Fruit fly (Drosophila melanogaster) whole organism, embryonic: Measurements from ENCODE around the gene CG7627.

Experiments
- Antp ChIP-seq: fragments of 200-800 bp; sonication (Bioruptor generic); optimal IDR thresholded peaks from 3 replicates; lab custom pipeline; 2016; ENCODE audit warnings: missing biosample characterization, missing genetic modification characterization
- Atf6 ChIP-seq: fragments of 200-800 bp; sonication (Bioruptor generic); IDR thresholded peaks from 2 replicates; pipeline ENCODE4 v1.3.6; 2022; ENCODE audit warnings: missing biosample characterization, missing genetic modification characterization
- BtbVII ChIP-seq: fragments of 200-800 bp; sonication (Bioruptor generic); optimal IDR thresholded peaks from 3 replicates; lab custom pipeline; 2017; ENCODE audit warnings: missing biosample characterization, mild to moderate bottlenecking, missing genetic modification characterization
- CG16813 ChIP-seq: fragments of 200-800 bp; sonication (Bioruptor generic); IDR thresholded peaks from 3 replicates; pipeline ENCODE4 v1.3.6; 2022; ENCODE audit warnings: missing biosample characterization, missing genetic modification characterization; ENCODE audit not compliant: partially characterized antibody
- CG17328 ChIP-seq: fragments of 200-800 bp; sonication (Bioruptor generic); IDR thresholded peaks from 2 replicates; pipeline ENCODE4 v1.3.6; 2022; ENCODE audit warnings: missing biosample characterization, missing genetic modification characterization
- CG17568 ChIP-seq: fragments of 200-800 bp; sonication (Bioruptor generic); optimal IDR thresholded peaks from 2 replicates; lab custom pipeline; 2018; ENCODE audit warnings: missing biosample characterization, mild to moderate bottlenecking, missing genetic modification characterization, moderate library complexity
- CG18599 ChIP-seq: fragments of 200-800 bp; sonication (Bioruptor generic); optimal IDR thresholded peaks from 3 replicates; lab custom pipeline; 2017; ENCODE audit warnings: missing biosample characterization, missing genetic modification characterization, mild to moderate bottlenecking, moderate library complexity, missing genetic modification reagents
- CG2116 ChIP-seq: fragments of 200-800 bp; sonication (Bioruptor generic); optimal IDR thresholded peaks from 3 replicates; lab custom pipeline; 2018; ENCODE audit warnings: missing biosample characterization, mild to moderate bottlenecking, missing genetic modification characterization
- CG2712 ChIP-seq: fragments of 200-800 bp; optimal IDR thresholded peaks from 3 replicates; lab custom pipeline; 2019; ENCODE audit warnings: missing biosample characterization, mild to moderate bottlenecking, missing genetic modification characterization, moderate library complexity
- CG3065 ChIP-seq: fragments of 200-800 bp; sonication (Bioruptor generic); optimal IDR thresholded peaks from 2 replicates; lab custom pipeline; 2016; ENCODE audit warnings: missing biosample characterization, missing genetic modification characterization
- CG31441 ChIP-seq: fragments of 200-800 bp; sonication (Bioruptor generic); IDR thresholded peaks from 2 replicates; pipeline ENCODE4 v1.3.6; 2022; ENCODE audit warnings: missing biosample characterization, missing genetic modification characterization
- CG32532 ChIP-seq: fragments of 200-800 bp; sonication (Bioruptor generic); IDR thresholded peaks from 2 replicates; pipeline ENCODE4 v1.3.6; 2022; ENCODE audit warnings: missing biosample characterization, missing genetic modification characterization
- CG4617 ChIP-seq: fragments of 200-800 bp; sonication (Bioruptor generic); optimal IDR thresholded peaks from 3 replicates; lab custom pipeline; 2016; ENCODE audit warnings: missing biosample characterization, missing genetic modification characterization, borderline replicate concordance
- CG5180 ChIP-seq: fragments of 200-800 bp; sonication (Bioruptor generic); optimal IDR thresholded peaks from 3 replicates; lab custom pipeline; 2017; ENCODE audit warnings: missing biosample characterization, missing genetic modification characterization, mild to moderate bottlenecking, moderate library complexity, missing genetic modification reagents
- CG6683 ChIP-seq: fragments of 200-800 bp; sonication (Bioruptor generic); optimal IDR thresholded peaks from 2 replicates; lab custom pipeline; 2017; ENCODE audit warnings: missing biosample characterization, mild to moderate bottlenecking, missing genetic modification characterization, missing genetic modification reagents
- CG8281 ChIP-seq: fragments of 200-800 bp; sonication (Bioruptor generic); optimal IDR thresholded peaks from 2 replicates; lab custom pipeline; 2018; ENCODE audit warnings: missing biosample characterization, mild to moderate bottlenecking, missing genetic modification characterization, moderate library complexity
- CG9609 ChIP-seq: fragments of 200-800 bp; sonication (Bioruptor generic); optimal IDR thresholded peaks from 3 replicates; lab custom pipeline; 2016; ENCODE audit warnings: missing biosample characterization, missing genetic modification characterization
- CTCF ChIP-seq: fragments of 200-800 bp; sonication (Bioruptor generic); optimal IDR thresholded peaks from 2 replicates; lab custom pipeline; 2017; ENCODE audit warnings: missing biosample characterization, mild to moderate bottlenecking, missing genetic modification characterization, moderate library complexity
- Dll ChIP-seq: fragments of 200-800 bp; sonication (Bioruptor generic); IDR thresholded peaks from 4 replicates; pipeline ENCODE4 v1.3.6; 2022; ENCODE audit warnings: missing biosample characterization, missing genetic modification characterization; ENCODE audit not compliant: partially characterized antibody
- Doc2 ChIP-seq: fragments of 200-800 bp; sonication (Bioruptor generic); IDR thresholded peaks from 2 replicates; pipeline ENCODE4 v1.3.6; 2022; ENCODE audit warnings: missing biosample characterization, missing genetic modification characterization
- E2f2 ChIP-seq: fragments of 200-800 bp; sonication (Bioruptor generic); IDR thresholded peaks from 2 replicates; pipeline ENCODE4 v1.3.6; 2022; ENCODE audit warnings: missing biosample characterization, missing genetic modification characterization
- Eip74EF ChIP-seq, 2 experiments: fragments of 200-800 bp in 1 of 2; fragments of >200 bp in 1 of 2; sonication (Bioruptor generic) in 1 of 2; optimal IDR thresholded peaks; 2 replicates each; lab custom pipeline; 2017 to 2019; ENCODE audit warnings: missing biosample characterization in 2 of 2, missing genetic modification characterization in 2 of 2, mild to moderate bottlenecking in 1 of 2, moderate library complexity in 1 of 2
- Ets65A ChIP-seq: fragments of 200-800 bp; sonication (Bioruptor generic); peaks from one replicate; lab custom pipeline; 2016; ENCODE audit warnings: missing biosample characterization, missing genetic modification characterization
- Fer3 ChIP-seq: fragments of 200-800 bp; sonication (Bioruptor generic); optimal IDR thresholded peaks from 2 replicates; lab custom pipeline; 2018; ENCODE audit warnings: missing biosample characterization, mild to moderate bottlenecking, missing genetic modification characterization, moderate library complexity
- Oaz ChIP-seq: fragments of 200-800 bp; sonication (Bioruptor generic); IDR thresholded peaks from 2 replicates; pipeline ENCODE4 v1.3.6; 2022; ENCODE audit warnings: missing biosample characterization, missing genetic modification characterization
- Six4 ChIP-seq: fragments of 200-800 bp; sonication (Bioruptor generic); optimal IDR thresholded peaks from 2 replicates; lab custom pipeline; 2016; ENCODE audit warnings: missing biosample characterization, missing genetic modification characterization
- Ssrp ChIP-seq: fragments of 200-800 bp; sonication (Bioruptor generic); optimal IDR thresholded peaks from 2 replicates; lab custom pipeline; 2018; ENCODE audit warnings: missing biosample characterization, mild to moderate bottlenecking, missing genetic modification characterization, moderate library complexity
- al ChIP-seq: fragments of 200-800 bp; sonication (Bioruptor generic); IDR thresholded peaks from 2 replicates; pipeline ENCODE4 v1.3.6; 2022; ENCODE audit warnings: missing biosample characterization, missing genetic modification characterization
- bcd ChIP-seq: fragments of 200-800 bp; sonication (Bioruptor generic); optimal IDR thresholded peaks from 2 replicates; lab custom pipeline; 2017; ENCODE audit warnings: missing biosample characterization, mild to moderate bottlenecking, missing genetic modification characterization
- bowl ChIP-seq: fragments of 200-800 bp; sonication (Bioruptor generic); IDR thresholded peaks from 2 replicates; pipeline ENCODE4 v1.3.6; 2022; ENCODE audit warnings: missing biosample characterization, missing genetic modification characterization
- fd102C ChIP-seq: fragments of 200-800 bp; sonication (Bioruptor generic); optimal IDR thresholded peaks from 2 replicates; lab custom pipeline; 2018; ENCODE audit warnings: missing biosample characterization, mild to moderate bottlenecking, missing genetic modification characterization, moderate library complexity
- hb ChIP-seq: fragments of 200-800 bp; sonication (Bioruptor generic); IDR thresholded peaks from 3 replicates; pipeline ENCODE4 v1.3.6; 2022; ENCODE audit warnings: missing biosample characterization, missing genetic modification characterization; ENCODE audit not compliant: partially characterized antibody
- hkb ChIP-seq, 2 experiments: fragments of 200-800 bp in 1 of 2; fragments of >200 bp in 1 of 2; sonication (Bioruptor generic) in 1 of 2; IDR thresholded peaks in 1 of 2; optimal IDR thresholded peaks in 1 of 2; 2 replicates each; pipeline versions ENCODE4 v1.3.6 to Lab custom; 2017 to 2022; ENCODE audit warnings: missing biosample characterization in 1 of 2, missing genetic modification characterization in 1 of 2
- hth ChIP-seq: fragments of >200 bp; optimal IDR thresholded peaks from 2 replicates; lab custom pipeline; 2017; ENCODE audit warnings: inconsistent platforms
- knrl ChIP-seq: fragments of 200-800 bp; sonication (Bioruptor generic); IDR thresholded peaks from 3 replicates; pipeline ENCODE4 v1.3.6; 2022; ENCODE audit warnings: missing biosample characterization, missing genetic modification characterization; ENCODE audit not compliant: partially characterized antibody
- lov ChIP-seq, 2 experiments: fragments of 200-800 bp in 1 of 2; fragments of >200 bp in 1 of 2; sonication (Bioruptor generic) in 1 of 2; IDR thresholded peaks in 1 of 2; optimal IDR thresholded peaks in 1 of 2; 2 replicates in 1 of 2; 3 replicates in 1 of 2; pipeline versions ENCODE4 v1.3.6 to Lab custom; 2017 to 2022; ENCODE audit warnings: missing biosample characterization in 1 of 2, missing genetic modification characterization in 1 of 2
- nerfin-2 ChIP-seq: fragments of 200-800 bp; sonication (Bioruptor generic); IDR thresholded peaks from 2 replicates; pipeline ENCODE4 v1.3.6; 2022; ENCODE audit warnings: missing biosample characterization, missing genetic modification characterization; ENCODE audit not compliant: partially characterized antibody
- odd ChIP-seq: fragments of 200-800 bp; sonication (Bioruptor generic); optimal IDR thresholded peaks from 2 replicates; lab custom pipeline; 2017; ENCODE audit warnings: missing biosample characterization, mild to moderate bottlenecking, missing genetic modification characterization
- pb ChIP-seq: fragments of 200-800 bp; sonication (Bioruptor generic); optimal IDR thresholded peaks from 3 replicates; lab custom pipeline; 2016; ENCODE audit warnings: missing biosample characterization, missing genetic modification characterization
- pzg ChIP-seq: fragments of 200-800 bp; sonication (Bioruptor generic); optimal IDR thresholded peaks from 3 replicates; lab custom pipeline; 2018; ENCODE audit warnings: missing biosample characterization, mild to moderate bottlenecking, missing genetic modification characterization, moderate library complexity
- rib ChIP-seq: fragments of 200-800 bp; sonication (Bioruptor generic); IDR thresholded peaks from 2 replicates; pipeline ENCODE4 v1.3.6; 2022; ENCODE audit warnings: missing biosample characterization, missing genetic modification characterization
- schlank ChIP-seq: fragments of 200-800 bp; sonication (Bioruptor generic); optimal IDR thresholded peaks from 2 replicates; lab custom pipeline; 2018; ENCODE audit warnings: missing biosample characterization, mild to moderate bottlenecking, missing genetic modification characterization
- sd ChIP-seq: fragments of 200-800 bp; sonication (Bioruptor generic); optimal IDR thresholded peaks from 3 replicates; lab custom pipeline; 2018; ENCODE audit warnings: missing biosample characterization, mild to moderate bottlenecking, missing genetic modification characterization, moderate library complexity
- sima ChIP-seq: fragments of 200-800 bp; sonication (Bioruptor generic); optimal IDR thresholded peaks from 2 replicates; lab custom pipeline; 2016; ENCODE audit warnings: missing biosample characterization, missing genetic modification characterization
- tll ChIP-seq, 2 experiments: fragments of 200-800 bp in 1 of 2; fragments of >200 bp in 1 of 2; sonication (Bioruptor generic) in 1 of 2; optimal IDR thresholded peaks; 2 replicates each; lab custom pipeline; 2017 to 2019; ENCODE audit warnings: missing biosample characterization in 2 of 2, missing genetic modification characterization in 2 of 2, mild to moderate bottlenecking in 1 of 2, moderate library complexity in 1 of 2
- trem ChIP-seq: fragments of 200-800 bp; optimal IDR thresholded peaks from 3 replicates; lab custom pipeline; 2019; ENCODE audit warnings: missing biosample characterization, mild to moderate bottlenecking, missing genetic modification characterization, moderate library complexity
- zen ChIP-seq: fragments of 200-800 bp; sonication (Bioruptor generic); optimal IDR thresholded peaks from 3 replicates; lab custom pipeline; 2018; ENCODE audit warnings: missing biosample characterization, mild to moderate bottlenecking, missing genetic modification characterization, moderate library complexity
- zfh2 ChIP-seq: fragments of 200-800 bp; sonication (Bioruptor generic); optimal IDR thresholded peaks from 2 replicates; lab custom pipeline; 2016; ENCODE audit warnings: missing biosample characterization, missing genetic modification characterization

The CG7627 gene

dm6 chr2L:8319858-8320525 lies 42.3 kb downstream of the CG7627 start, which contains the start of the genes mtsh and strat (continued):
- no peak for TF ChIP-seq lov (optimal IDR thresholded peaks at IDR 0.05; lab: Kevin White, UChicago)
- TF ChIP-seq lov (GFP tag; IDR thresholded peaks at IDR 0.05; lab: Robert Waterston, UW) = peak; percentile 83; the same call in 2 of the 3 replicates
- peak; percentile 9 for TF ChIP-seq CG5180 (GFP tag; lab: Kevin White, UChicago)
- TF ChIP-seq CG2712 (tag; lab: Kevin White, UChicago) = peak; percentile 70
- TF ChIP-seq Six4 (GFP tag; lab: Kevin White, UChicago) = peak; percentile 59
- TF ChIP-seq hth (lab: Kevin White, UChicago) = no peak
- TF ChIP-seq sd (tag; lab: Kevin White, UChicago) = no peak
- TF ChIP-seq trem (tag; lab: Kevin White, UChicago) = peak; percentile 65
- TF ChIP-seq Ets65A = peak; percentile 94
- no peak for TF ChIP-seq Doc2 (GFP tag; lab: Robert Waterston, UW)
- no peak for TF ChIP-seq Oaz (GFP tag; lab: Robert Waterston, UW)
- peak; percentile 79 for TF ChIP-seq zen
- peak; percentile 73 for TF ChIP-seq Fer3
- TF ChIP-seq bowl (GFP tag; lab: Robert Waterston, UW) = no peak
- TF ChIP-seq CG6683 (GFP tag; lab: Kevin White, UChicago) = peak; percentile 57
- no peak for TF ChIP-seq hb (GFP tag; lab: Robert Waterston, UW)
- TF ChIP-seq pzg (GFP tag; lab: Kevin White, UChicago) = peak; percentile 84
- TF ChIP-seq fd102C (GFP tag; lab: Kevin White, UChicago) = peak; percentile 19
- peak; percentile 64; the same call in 2 of the 4 replicates for TF ChIP-seq Dll
- no peak for TF ChIP-seq CTCF
- TF ChIP-seq Ssrp (tag; lab: Kevin White, UChicago) = peak; percentile 28
- peak; percentile 70 for TF ChIP-seq CG17328 (GFP tag; lab: Robert Waterston, UW)
- TF ChIP-seq CG17568 (GFP tag; lab: Kevin White, UChicago) = no peak
- TF ChIP-seq BtbVII (GFP tag; lab: Kevin White, UChicago) = peak; percentile 52
- TF ChIP-seq Eip74EF (GFP tag; optimal IDR thresholded peaks at IDR 0.05; lab: Kevin White, UChicago) = peak in 1 of 2 experiments; percentile 1
- peak; percentile 51 for TF ChIP-seq Antp (GFP tag; lab: Kevin White, UChicago)
- TF ChIP-seq schlank (tag; lab: Kevin White, UChicago) = peak; percentile 38
- TF ChIP-seq CG4617 (GFP tag; lab: Kevin White, UChicago) = peak; percentile 96
- peak; percentile 33 for TF ChIP-seq zfh2
- TF ChIP-seq tll (GFP tag; optimal IDR thresholded peaks at IDR 0.05; lab: Kevin White, UChicago) = peak in 1 of 2 experiments; percentile 12
- no peak; the same call in none of the 2 replicates for TF ChIP-seq CG31441 (GFP tag; lab: Robert Waterston, UW)
- TF ChIP-seq nerfin-2 = peak; percentile 54; the same call in 1 of the 2 replicates
- peak; percentile 28 for TF ChIP-seq CG3065 (GFP tag; lab: Kevin White, UChicago)
- peak; percentile 96 for TF ChIP-seq E2f2 (GFP tag; lab: Robert Waterston, UW)
- peak; percentile 48; the same call in 2 of the 3 replicates for TF ChIP-seq knrl (GFP tag; lab: Robert Waterston, UW)
- peak; percentile 37 for TF ChIP-seq pb (GFP tag; lab: Kevin White, UChicago)
- peak; percentile 75 for TF ChIP-seq bcd (GFP tag; lab: Kevin White, UChicago)
- TF ChIP-seq rib = no peak
- no peak for TF ChIP-seq hkb (optimal IDR thresholded peaks at IDR 0.05; lab: Kevin White, UChicago)
- peak; percentile 37 for TF ChIP-seq hkb (GFP tag; IDR thresholded peaks at IDR 0.05; lab: Robert Waterston, UW)
- no peak for TF ChIP-seq CG9609 (GFP tag; lab: Kevin White, UChicago)
- no peak for TF ChIP-seq odd (GFP tag; lab: Kevin White, UChicago)
- peak; percentile 51; the same call in 2 of the 3 replicates for TF ChIP-seq CG16813 (GFP tag; lab: Robert Waterston, UW)
- peak; percentile 66 for TF ChIP-seq CG18599 (GFP tag; lab: Kevin White, UChicago)
- peak; percentile 52 for TF ChIP-seq CG32532 (GFP tag; lab: Robert Waterston, UW)
- TF ChIP-seq Atf6 (GFP tag; lab: Robert Waterston, UW) = peak; percentile 57; the same call in 1 of the 2 replicates
- TF ChIP-seq CG8281 (tag; lab: Kevin White, UChicago) = peak; percentile 39
- peak; percentile 56 for TF ChIP-seq sima
- no peak for TF ChIP-seq al (GFP tag; lab: Robert Waterston, UW)
- peak; percentile 78 for TF ChIP-seq CG2116
